Fruit fly (Drosophila melanogaster) whole organism: ENCODE results near the gene Cep97.

Experiments used
- CG8478 ChIP-seq: fragments of >200 bp; optimal IDR thresholded peaks from 2 replicates; lab custom pipeline; 2018; ENCODE audit warnings: inconsistent platforms
- Dll ChIP-seq: fragments of >200 bp; optimal IDR thresholded peaks from 2 replicates; lab custom pipeline; 2017
- EcR ChIP-seq, 2 experiments: fragments of >200 bp; optimal IDR thresholded peaks; 2 replicates each; lab custom pipeline; 2017; ENCODE audit warnings: missing biosample characterization in 2 of 2, missing genetic modification characterization in 2 of 2, missing genetic modification reagents in 2 of 2
- pan ChIP-seq: fragments of >200 bp; optimal IDR thresholded peaks from 2 replicates; lab custom pipeline; 2017
- psq ChIP-seq: fragments of >200 bp; optimal IDR thresholded peaks from 2 replicates; lab custom pipeline; 2017
- usp ChIP-seq: fragments of >200 bp; optimal IDR thresholded peaks from 2 replicates; lab custom pipeline; 2017; ENCODE audit warnings: missing biosample characterization, missing genetic modification characterization, mixed read lengths

- TF ChIP-seq Dll (lab: Kevin White, UChicago) (no peak), psq (lab: Kevin White, UChicago) (no peak), usp (GFP tag; lab: Kevin White, UChicago) (no peak), CG8478 (lab: Kevin White, UChicago) (no peak), EcR (GFP tag; optimal IDR thresholded peaks at IDR 0.05; lab: Kevin White, UChicago) (no peak), pan (no peak)
Measured at dm6 chr2L:3835221-3835620, 32.3 kb upstream of the Cep97 start.
